Fruit fly (Drosophila melanogaster): ENCODE data around the gene Pvf3.

The Pvf3 gene

DNA sequence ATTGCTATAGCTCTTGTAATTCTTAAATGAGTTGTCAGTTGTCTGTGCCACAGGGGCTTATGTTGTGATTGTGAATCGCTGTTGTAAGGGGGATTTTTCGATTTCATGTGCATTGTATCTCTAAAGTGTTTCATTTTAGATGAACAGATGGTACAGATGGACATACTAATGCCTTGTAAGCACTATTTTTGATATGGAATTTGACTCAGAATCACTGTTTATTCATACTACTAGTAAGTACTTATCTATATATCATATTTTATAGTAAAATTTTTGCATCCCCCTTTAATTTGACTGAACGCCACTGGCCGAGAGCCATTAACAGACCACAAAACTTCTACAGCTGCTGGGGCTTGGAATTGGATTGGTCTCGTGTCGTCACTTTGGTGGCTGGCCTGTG is 56.7 kb downstream of the Pvf3 start (continued):
- TF ChIP-seq net (GFP tag; optimal IDR thresholded peaks at IDR 0.05) (peak; percentile 15), dsx (GFP tag; optimal IDR thresholded peaks at IDR 0.05; ENCODE audit: poor library complexity, severe bottlenecking) (no peak), fkh (GFP tag; optimal IDR thresholded peaks at IDR 0.05) (no peak), eg (GFP tag; IDR thresholded peaks at IDR 0.05) (peak; percentile 27; the same call in 1 of the 3 replicates), CG15336 (GFP tag; IDR thresholded peaks at IDR 0.05) (peak; percentile 45), CG6792 (GFP tag; optimal IDR thresholded peaks at IDR 0.05) (no peak), Lpt (GFP tag; optimal IDR thresholded peaks at IDR 0.05) (no peak), achi (GFP tag; optimal IDR thresholded peaks at IDR 0.05) (no peak), CG3032 (tag; optimal IDR thresholded peaks at IDR 0.05) (peak; percentile 60), fd85E (GFP tag; optimal IDR thresholded peaks at IDR 0.05) (no peak), CG11762 (GFP tag; optimal IDR thresholded peaks at IDR 0.05; ENCODE audit: insufficient read depth) (no peak), Hr39 (GFP tag; optimal IDR thresholded peaks at IDR 0.05) (no peak), Blimp-1 (GFP tag; optimal IDR thresholded peaks at IDR 0.05) (no peak), Hr38 (GFP tag; optimal IDR thresholded peaks at IDR 0.05) (no peak), CG34406 (GFP tag; optimal IDR thresholded peaks at IDR 0.05) (no peak)

DNA sequence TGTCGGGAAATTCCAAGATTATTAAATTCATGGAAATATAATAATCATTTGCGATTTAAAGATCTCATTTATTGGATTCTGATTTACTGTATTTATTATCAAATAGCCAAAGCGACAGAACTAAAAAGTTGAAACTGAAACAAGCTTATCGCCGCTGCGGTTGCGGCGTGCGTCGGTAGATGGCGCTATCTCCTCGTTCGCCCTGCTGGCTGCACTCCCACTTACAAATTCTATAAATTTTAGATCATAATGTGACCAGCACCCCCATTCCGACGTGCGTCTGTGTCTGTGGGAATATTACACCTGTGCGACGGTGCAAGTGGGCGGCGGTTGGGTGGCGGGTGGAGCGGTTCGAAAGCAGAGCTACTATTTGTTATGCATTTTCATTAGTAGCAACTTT is 60.1 kb downstream of the Pvf3 start:
- TF ChIP-seq fd59A (GFP tag; optimal IDR thresholded peaks at IDR 0.05) (no peak), CG8632 (GFP tag; optimal IDR thresholded peaks at IDR 0.05) (no peak), achi (GFP tag; optimal IDR thresholded peaks at IDR 0.05) (no peak), Gug (GFP tag; IDR thresholded peaks at IDR 0.05) (no peak), salr (GFP tag; optimal IDR thresholded peaks at IDR 0.05) (no peak), CG11294 (GFP tag; IDR thresholded peaks at IDR 0.05) (no peak), CG6808 (GFP tag; optimal IDR thresholded peaks at IDR 0.05) (no peak), Ets96B (tag; optimal IDR thresholded peaks at IDR 0.05) (no peak), Met (GFP tag; optimal IDR thresholded peaks at IDR 0.05) (no peak), acj6 (GFP tag; optimal IDR thresholded peaks at IDR 0.05) (no peak), dac (GFP tag; optimal IDR thresholded peaks at IDR 0.05) (no peak), Ets21C (GFP tag; optimal IDR thresholded peaks at IDR 0.05) (no peak), CG32006 (GFP tag; optimal IDR thresholded peaks at IDR 0.05) (no peak), CG3032 (tag; optimal IDR thresholded peaks at IDR 0.05) (no peak), CG6276 (GFP tag; optimal IDR thresholded peaks at IDR 0.05) (no peak), topi (GFP tag; optimal IDR thresholded peaks at IDR 0.05) (no peak), CG8319 (GFP tag; optimal IDR thresholded peaks at IDR 0.05) (no peak)

DNA sequence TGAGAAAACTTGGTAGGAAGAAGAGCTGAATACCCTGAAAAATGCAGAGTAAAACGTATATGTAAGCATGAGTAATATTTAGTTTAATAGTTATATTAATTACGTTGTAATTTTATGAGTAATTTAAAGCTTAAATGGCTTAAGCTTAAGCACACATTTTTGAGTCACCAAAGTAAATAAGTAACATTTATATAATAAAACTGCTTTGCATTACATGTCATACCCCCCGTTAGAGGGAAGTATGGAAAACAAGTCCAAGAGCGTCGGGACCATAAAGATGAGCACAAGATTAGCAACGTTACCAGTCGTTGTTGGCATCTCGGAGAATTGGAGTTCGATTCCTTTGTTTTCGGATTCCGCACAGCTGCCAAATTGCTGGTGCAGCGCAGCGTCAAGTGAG is 63.2 kb downstream of the Pvf3 start:
- peak; percentile 66 for TF ChIP-seq svp (GFP tag)
- TF ChIP-seq acj6 (GFP tag; optimal IDR thresholded peaks at IDR 0.05): no peak
- TF ChIP-seq topi (GFP tag; optimal IDR thresholded peaks at IDR 0.05): peak; percentile 43
- TF ChIP-seq CG11762 (GFP tag; optimal IDR thresholded peaks at IDR 0.05; ENCODE audit: insufficient read depth): no peak
- TF ChIP-seq Sox14 (GFP tag; optimal IDR thresholded peaks at IDR 0.05): peak; percentile 17
- TF ChIP-seq OdsH (GFP tag; optimal IDR thresholded peaks at IDR 0.05): peak; percentile 50
- 0 out of 3 replicates have a peak, but pooled peaks have one; percentile 5 for TF ChIP-seq CG6163 (GFP tag; IDR thresholded peaks at IDR 0.05)
- TF ChIP-seq CG34406 (GFP tag; optimal IDR thresholded peaks at IDR 0.05): peak; percentile 12
- peak; percentile 52 for TF ChIP-seq Smox (GFP tag; optimal IDR thresholded peaks at IDR 0.05)
- TF ChIP-seq Hr39 (GFP tag; optimal IDR thresholded peaks at IDR 0.05): no peak
- TF ChIP-seq CG6792 (GFP tag; optimal IDR thresholded peaks at IDR 0.05): peak; percentile 19
- peak; percentile 32 for TF ChIP-seq achi (GFP tag; optimal IDR thresholded peaks at IDR 0.05)
- peak; percentile 19 for TF ChIP-seq CG32006 (GFP tag; optimal IDR thresholded peaks at IDR 0.05)
- TF ChIP-seq fd59A (GFP tag; optimal IDR thresholded peaks at IDR 0.05): peak; percentile 24
- TF ChIP-seq esn (GFP tag; optimal IDR thresholded peaks at IDR 0.05): peak; percentile 63
- no peak for TF ChIP-seq fkh (GFP tag; optimal IDR thresholded peaks at IDR 0.05)
- TF ChIP-seq pdm3 (GFP tag; optimal IDR thresholded peaks at IDR 0.05): peak; percentile 53
- peak; percentile 28 for TF ChIP-seq CG8632 (GFP tag; optimal IDR thresholded peaks at IDR 0.05)
- TF ChIP-seq lz (GFP tag; optimal IDR thresholded peaks at IDR 0.05): peak; percentile 35
- peak; percentile 38 for TF ChIP-seq Sox102F (GFP tag; optimal IDR thresholded peaks at IDR 0.05)
- TF ChIP-seq salr (GFP tag; optimal IDR thresholded peaks at IDR 0.05): peak in 1 of 2 experiments; percentile 31
- TF ChIP-seq CG6854 (GFP tag; optimal IDR thresholded peaks at IDR 0.05): no peak
- TF ChIP-seq vri (GFP tag; optimal IDR thresholded peaks at IDR 0.05): no peak
- TF ChIP-seq Hr38 (GFP tag; optimal IDR thresholded peaks at IDR 0.05): no peak
- peak; percentile 23 for TF ChIP-seq net (GFP tag; optimal IDR thresholded peaks at IDR 0.05)
- TF ChIP-seq CG31627 (GFP tag; optimal IDR thresholded peaks at IDR 0.05): peak; percentile 16
- TF ChIP-seq CG8319 (GFP tag; optimal IDR thresholded peaks at IDR 0.05): no peak
- peak; percentile 16 for TF ChIP-seq Ets21C (GFP tag; optimal IDR thresholded peaks at IDR 0.05)
- TF ChIP-seq CG15336 (GFP tag; IDR thresholded peaks at IDR 0.05): peak; percentile 50; the same call in 1 of the 2 replicates
- TF ChIP-seq CG9139 (GFP tag; optimal IDR thresholded peaks at IDR 0.05): no peak
- peak; percentile 71 for TF ChIP-seq Eip78C (GFP tag)
- TF ChIP-seq CG10631 (GFP tag; optimal IDR thresholded peaks at IDR 0.05): peak; percentile 42
